Worm (Caenorhabditis elegans) whole organism, L3 larva: ENCODE measurements around the gene T19D12.4.

Experiments
- R02D3.7 ChIP-seq: fragments of 150-350 bp; optimal IDR thresholded peaks from 2 replicates; lab custom pipeline; 2014; ENCODE audit warnings: missing biosample characterization, missing genetic modification characterization
- ZK546.5 ChIP-seq: sonication (generic microtip); optimal IDR thresholded peaks from 2 replicates; lab custom pipeline; 2017; ENCODE audit warnings: missing biosample characterization, missing genetic modification characterization
- aly-2 ChIP-seq: fragments of 150-350 bp; optimal IDR thresholded peaks from 2 replicates; lab custom pipeline; 2014; ENCODE audit warnings: missing biosample characterization, missing genetic modification characterization
- ama-1 ChIP-seq: fragments of 150-350 bp; optimal IDR thresholded peaks from 2 replicates; lab custom pipeline; 2018
- ceh-16 ChIP-seq: sonication (generic microtip); optimal IDR thresholded peaks from 2 replicates; lab custom pipeline; 2017; ENCODE audit warnings: missing biosample characterization, missing genetic modification characterization
- ceh-28 ChIP-seq: fragments of 150-350 bp; optimal IDR thresholded peaks from 2 replicates; lab custom pipeline; 2014; ENCODE audit warnings: missing biosample characterization, missing genetic modification reagents, missing genetic modification characterization
- ceh-82 ChIP-seq: fragments of 150-350 bp; optimal IDR thresholded peaks from 2 replicates; lab custom pipeline; 2014; ENCODE audit warnings: missing biosample characterization, missing genetic modification characterization
- ceh-9 ChIP-seq: sonication (generic microtip); optimal IDR thresholded peaks from 2 replicates; lab custom pipeline; 2018; ENCODE audit warnings: missing biosample characterization, missing genetic modification characterization
- daf-12 ChIP-seq: fragments of 150-350 bp; optimal IDR thresholded peaks from 2 replicates; lab custom pipeline; 2014; ENCODE audit warnings: missing biosample characterization, missing genetic modification reagents, missing genetic modification characterization
- egl-27 ChIP-seq: sonication (generic microtip); optimal IDR thresholded peaks from 4 replicates; lab custom pipeline; 2017; ENCODE audit warnings: missing biosample characterization, missing genetic modification reagents, missing genetic modification characterization
- egl-5 ChIP-seq: fragments of 150-350 bp; optimal IDR thresholded peaks from 2 replicates; lab custom pipeline; 2017; ENCODE audit warnings: missing biosample characterization, missing genetic modification reagents, missing genetic modification characterization, inconsistent platforms
- elt-1 ChIP-seq: fragments of 150-350 bp; optimal IDR thresholded peaks from 2 replicates; lab custom pipeline; 2014; ENCODE audit warnings: missing biosample characterization, missing genetic modification characterization
- elt-2 ChIP-seq: sonication (generic microtip); optimal IDR thresholded peaks from 2 replicates; lab custom pipeline; 2016; ENCODE audit warnings: missing genetic modification reagents, mild to moderate bottlenecking, missing genetic modification characterization, missing compliant biosample characterization
- elt-3 ChIP-seq, 3 experiments: fragments of 150-350 bp in 1 of 3; sonication (generic microtip) in 2 of 3; optimal IDR thresholded peaks; 2 replicates in 2 of 3; 4 replicates in 1 of 3; lab custom pipeline; 2014 to 2017; ENCODE audit warnings: missing biosample characterization in 3 of 3, missing genetic modification characterization in 3 of 3
- eor-1 ChIP-seq, 2 experiments: fragments of 150-350 bp; optimal IDR thresholded peaks; 2 replicates each; lab custom pipeline; 2014 to 2018; ENCODE audit warnings: missing biosample characterization in 2 of 2, missing genetic modification characterization in 2 of 2
- fkh-10 ChIP-seq: sonication (generic microtip); optimal IDR thresholded peaks from 2 replicates; lab custom pipeline; 2017; ENCODE audit warnings: missing biosample characterization, missing genetic modification reagents, missing genetic modification characterization
- fkh-2 ChIP-seq: fragments of 150-350 bp; optimal IDR thresholded peaks from 2 replicates; lab custom pipeline; 2014; ENCODE audit warnings: missing biosample characterization, missing genetic modification reagents, missing genetic modification characterization
- fos-1 ChIP-seq: fragments of 150-350 bp; optimal IDR thresholded peaks from 2 replicates; lab custom pipeline; 2014; ENCODE audit warnings: missing biosample characterization, missing genetic modification characterization
- hmg-11 ChIP-seq: sonication (generic microtip); optimal IDR thresholded peaks from 2 replicates; lab custom pipeline; 2016; ENCODE audit warnings: missing genetic modification characterization, missing compliant biosample characterization
- jun-1 ChIP-seq: fragments of 150-350 bp; optimal IDR thresholded peaks from 2 replicates; lab custom pipeline; 2014; ENCODE audit warnings: missing biosample characterization, missing genetic modification reagents, missing genetic modification characterization
- lin-15B ChIP-seq: fragments of 150-350 bp; optimal IDR thresholded peaks from 2 replicates; lab custom pipeline; 2014; ENCODE audit warnings: missing biosample characterization, missing genetic modification characterization
- lin-39 ChIP-seq: fragments of 150-350 bp; optimal IDR thresholded peaks from 2 replicates; lab custom pipeline; 2018; ENCODE audit warnings: missing biosample characterization, missing genetic modification reagents, missing genetic modification characterization
- lsy-12 ChIP-seq: sonication (generic microtip); optimal IDR thresholded peaks from 2 replicates; lab custom pipeline; 2016; ENCODE audit warnings: mild to moderate bottlenecking, missing genetic modification characterization, missing compliant biosample characterization
- mdl-1 ChIP-seq: fragments of 150-350 bp; optimal IDR thresholded peaks from 2 replicates; lab custom pipeline; 2014; ENCODE audit warnings: missing biosample characterization, missing genetic modification characterization
- mml-1 ChIP-seq: fragments of 150-350 bp; sonication (generic microtip); optimal IDR thresholded peaks from 3 replicates; lab custom pipeline; 2014; ENCODE audit warnings: missing biosample characterization, missing genetic modification characterization
- nfya-1 ChIP-seq: sonication (generic microtip); optimal IDR thresholded peaks from 2 replicates; lab custom pipeline; 2017; ENCODE audit warnings: missing genetic modification characterization, mild to moderate bottlenecking, missing compliant biosample characterization, antibody characterized with exemption, moderate library complexity; ENCODE audit not compliant: insufficient read depth
- nhr-11 ChIP-seq: fragments of 150-350 bp; optimal IDR thresholded peaks from 2 replicates; lab custom pipeline; 2014; ENCODE audit warnings: missing biosample characterization, missing genetic modification characterization
- nhr-12 ChIP-seq: fragments of 150-350 bp; optimal IDR thresholded peaks from 2 replicates; lab custom pipeline; 2014; ENCODE audit warnings: missing biosample characterization, missing genetic modification characterization
- nhr-23 ChIP-seq: fragments of 150-350 bp; optimal IDR thresholded peaks from 2 replicates; lab custom pipeline; 2014; ENCODE audit warnings: missing biosample characterization, missing genetic modification reagents, missing genetic modification characterization
- nhr-237 ChIP-seq: fragments of 150-350 bp; optimal IDR thresholded peaks from 2 replicates; lab custom pipeline; 2014; ENCODE audit warnings: missing biosample characterization, missing genetic modification characterization
- nhr-25 ChIP-seq: sonication (generic microtip); optimal IDR thresholded peaks from 2 replicates; lab custom pipeline; 2017; ENCODE audit warnings: missing biosample characterization, missing genetic modification characterization
- nhr-28 ChIP-seq: fragments of 150-350 bp; optimal IDR thresholded peaks from 2 replicates; lab custom pipeline; 2014; ENCODE audit warnings: missing biosample characterization, missing genetic modification characterization
- nhr-43 ChIP-seq: sonication (generic microtip); optimal IDR thresholded peaks from 2 replicates; lab custom pipeline; 2016; ENCODE audit warnings: mild to moderate bottlenecking, missing genetic modification characterization, missing compliant biosample characterization; ENCODE audit not compliant: poor library complexity, severe bottlenecking
- nhr-67 ChIP-seq: fragments of 150-350 bp; optimal IDR thresholded peaks from 2 replicates; lab custom pipeline; 2014; ENCODE audit warnings: missing biosample characterization, missing genetic modification characterization
- nhr-76 ChIP-seq: fragments of 150-350 bp; sonication (generic microtip); optimal IDR thresholded peaks from 5 replicates; lab custom pipeline; 2014; ENCODE audit warnings: missing biosample characterization, missing genetic modification characterization
- nhr-77 ChIP-seq: fragments of 150-350 bp; optimal IDR thresholded peaks from 2 replicates; lab custom pipeline; 2014; ENCODE audit warnings: missing biosample characterization, missing genetic modification characterization
- pha-4 ChIP-seq: fragments of 150-350 bp; optimal IDR thresholded peaks from 2 replicates; lab custom pipeline; 2014; ENCODE audit warnings: missing biosample characterization, missing genetic modification reagents, missing genetic modification characterization
- pqm-1 ChIP-seq: fragments of 150-350 bp; optimal IDR thresholded peaks from 2 replicates; lab custom pipeline; 2017; ENCODE audit warnings: missing biosample characterization, missing genetic modification characterization, inconsistent platforms
- sea-2 ChIP-seq: fragments of 150-350 bp; sonication (generic microtip); optimal IDR thresholded peaks from 4 replicates; lab custom pipeline; 2014; ENCODE audit warnings: missing biosample characterization, missing genetic modification reagents, missing genetic modification characterization
- skn-1 ChIP-seq: fragments of 150-350 bp; optimal IDR thresholded peaks from 2 replicates; lab custom pipeline; 2014; ENCODE audit warnings: missing biosample characterization, missing genetic modification characterization
- snpc-4 ChIP-seq: fragments of 150-350 bp; optimal IDR thresholded peaks from 2 replicates; lab custom pipeline; 2014; ENCODE audit warnings: missing biosample characterization, missing genetic modification characterization
- tbx-2 ChIP-seq: sonication (generic microtip); optimal IDR thresholded peaks from 2 replicates; lab custom pipeline; 2016; ENCODE audit warnings: mild to moderate bottlenecking, missing genetic modification characterization, missing compliant biosample characterization
- unc-39 ChIP-seq: sonication (generic microtip); optimal IDR thresholded peaks from 4 replicates; lab custom pipeline; 2017; ENCODE audit warnings: missing biosample characterization, missing genetic modification characterization
- unc-62 ChIP-seq: fragments of 150-350 bp; sonication (generic microtip); optimal IDR thresholded peaks from 4 replicates; lab custom pipeline; 2014; ENCODE audit warnings: missing biosample characterization, missing genetic modification reagents, missing genetic modification characterization
- zag-1 ChIP-seq: fragments of 150-350 bp; optimal IDR thresholded peaks from 2 replicates; lab custom pipeline; 2014; ENCODE audit warnings: missing biosample characterization, missing genetic modification characterization
- ztf-11 ChIP-seq: fragments of 150-350 bp; optimal IDR thresholded peaks from 2 replicates; lab custom pipeline; 2014; ENCODE audit warnings: missing biosample characterization, missing genetic modification characterization
- ztf-4 ChIP-seq: fragments of 150-350 bp; optimal IDR thresholded peaks from 2 replicates; lab custom pipeline; 2014; ENCODE audit warnings: missing biosample characterization, missing genetic modification characterization

T19D12.4 gene

ce11 chrII:6597507-6597906 is 33.4 kb upstream of the T19D12.4 start:
- TF ChIP-seq nhr-12 (tag; lab: Kevin White, UChicago) (no peak), lin-15B (no peak), elt-2 (tag; lab: Kevin White, UChicago) (no peak), ceh-9 (tag; lab: Kevin White, UChicago) (no peak), ztf-11 (tag; lab: Kevin White, UChicago) (no peak), jun-1 (no peak), aly-2 (tag; lab: Kevin White, UChicago) (no peak), sea-2 (no peak), hmg-11 (no peak), ZK546.5 (tag; lab: Kevin White, UChicago) (no peak), fkh-2 (tag; lab: Kevin White, UChicago) (no peak)

- TF ChIP-seq lin-39 (tag; lab: Kevin White, UChicago) (peak; percentile 66), pha-4 (tag; lab: Kevin White, UChicago) (peak; percentile 25), nfya-1 (peak; percentile 60), lin-15B (peak; percentile 23), ama-1 (lab: Kevin White, UChicago) (peak; percentile 6), nhr-12 (tag; lab: Kevin White, UChicago) (no peak)
Measured at ce11 chrII:6598050-6598449, 32.9 kb upstream of the T19D12.4 start, which contains the start of gene dnj-8. Gene dnj-8 (minus strand): TSS chrII:6598080.

DNA sequence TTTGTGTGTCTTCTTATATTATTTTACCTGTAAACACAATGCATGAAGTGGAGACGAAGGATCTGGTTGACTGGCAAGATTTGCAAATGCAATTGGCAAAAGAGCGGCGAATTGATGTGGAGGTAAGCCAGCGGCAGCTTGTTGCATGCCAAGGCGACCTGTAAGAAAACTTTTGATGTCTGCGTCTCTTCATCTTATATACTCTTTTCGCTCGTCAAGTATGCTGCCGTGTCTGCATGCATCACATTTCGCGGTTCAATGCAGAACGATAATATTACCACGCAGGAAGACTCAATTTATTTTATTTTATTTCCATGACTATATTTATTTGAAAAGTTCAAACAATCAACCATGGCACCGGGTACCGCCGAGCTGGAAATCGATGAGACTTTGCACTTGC is 29.9 kb upstream of the T19D12.4 start, which contains the start of gene vps-33.2:
Gene vps-33.2, plus strand, starts transcription at position 244 of the 400 bp plus-strand sequence.
- TF ChIP-seq nhr-76 (tag; lab: Kevin White, UChicago) (no peak), nhr-23 (tag; lab: Kevin White, UChicago) (peak; percentile 9), nhr-12 (tag; lab: Kevin White, UChicago) (no peak), unc-39 (tag; lab: Kevin White, UChicago) (no peak), fkh-10 (GFP tag; lab: Kevin White, UChicago) (no peak), ceh-28 (no peak), snpc-4 (tag; lab: Kevin White, UChicago) (no peak), jun-1 (no peak), nhr-67 (no peak), tbx-2 (tag; lab: Kevin White, UChicago) (no peak), egl-5 (tag; lab: Kevin White, UChicago) (no peak), fkh-2 (tag; lab: Kevin White, UChicago) (no peak), lin-39 (tag; lab: Kevin White, UChicago) (peak; percentile 24), ZK546.5 (tag; lab: Kevin White, UChicago) (no peak), mml-1 (tag; lab: Kevin White, UChicago) (no peak), eor-1 (tag; optimal IDR thresholded peaks at IDR 0.05; lab: Kevin White, UChicago) (no peak), nhr-77 (tag; lab: Kevin White, UChicago) (no peak), nhr-11 (tag; lab: Kevin White, UChicago) (no peak), nhr-237 (no peak), nhr-25 (tag; lab: Kevin White, UChicago) (peak; percentile 3), mdl-1 (tag; lab: Kevin White, UChicago) (no peak), pqm-1 (tag; lab: Kevin White, UChicago) (no peak), hmg-11 (peak; percentile 80), lsy-12 (tag; lab: Kevin White, UChicago) (peak; percentile 33), zag-1 (tag; lab: Kevin White, UChicago) (no peak), ama-1 (lab: Kevin White, UChicago) (no peak), fos-1 (tag; lab: Kevin White, UChicago) (no peak), ztf-11 (tag; lab: Kevin White, UChicago) (no peak), skn-1 (tag; lab: Kevin White, UChicago) (no peak), ceh-16 (no peak), unc-62 (no peak), sea-2 (no peak), ceh-82 (tag; lab: Kevin White, UChicago) (no peak), aly-2 (tag; lab: Kevin White, UChicago) (no peak), nhr-43 (tag; lab: Kevin White, UChicago) (no peak), daf-12 (tag; lab: Kevin White, UChicago) (no peak), elt-1 (no peak), elt-3 (tag; optimal IDR thresholded peaks at IDR 0.05; lab: Kevin White, UChicago) (no peak), lin-15B (no peak), R02D3.7 (no peak), ceh-9 (tag; lab: Kevin White, UChicago) (no peak), nhr-28 (tag; lab: Kevin White, UChicago) (no peak), elt-2 (tag; lab: Kevin White, UChicago) (peak; percentile 19), ztf-4 (no peak), egl-27 (no peak), pha-4 (tag; lab: Kevin White, UChicago) (no peak), nfya-1 (peak; percentile 54)
